Worm (Caenorhabditis elegans) whole organism, late embryonic: Measurements from ENCODE around the gene cup-14.

ENCODE experiments used
- C38D4.7 ChIP-seq: fragments of 200-800 bp; sonication (Bioruptor generic); optimal IDR thresholded peaks from 2 replicates; lab custom pipeline; 2018; ENCODE audit warnings: mild to moderate bottlenecking, missing genetic modification characterization, moderate library complexity, missing compliant biosample characterization
- K02D7.2 ChIP-seq: sonication (generic microtip); optimal IDR thresholded peaks from 2 replicates; lab custom pipeline; 2017; ENCODE audit warnings: mild to moderate bottlenecking, missing genetic modification characterization, missing compliant biosample characterization
- ceh-24 ChIP-seq: sonication (generic microtip); optimal IDR thresholded peaks from 2 replicates; lab custom pipeline; 2016; ENCODE audit warnings: mild to moderate bottlenecking, missing genetic modification characterization, missing compliant biosample characterization
- ceh-48 ChIP-seq: sonication (generic microtip); optimal IDR thresholded peaks from 2 replicates; lab custom pipeline; 2016; ENCODE audit warnings: missing genetic modification characterization, inconsistent platforms, missing compliant biosample characterization
- elt-2 ChIP-seq: sonication (generic microtip); optimal IDR thresholded peaks from 2 replicates; lab custom pipeline; 2016; ENCODE audit warnings: missing genetic modification reagents, missing genetic modification characterization, missing compliant biosample characterization
- fkh-10 ChIP-seq: fragments of 150-350 bp; optimal IDR thresholded peaks from 2 replicates; lab custom pipeline; 2014; ENCODE audit warnings: missing biosample characterization, missing genetic modification reagents, missing genetic modification characterization
- hlh-8 ChIP-seq: sonication (generic microtip); optimal IDR thresholded peaks from 2 replicates; lab custom pipeline; 2016; ENCODE audit warnings: missing genotype, missing genetic modification characterization, missing compliant biosample characterization
- nhr-11 ChIP-seq: fragments of 150-350 bp; optimal IDR thresholded peaks from 2 replicates; lab custom pipeline; 2014; ENCODE audit warnings: missing biosample characterization, missing genetic modification characterization
- pag-3 ChIP-seq: sonication (generic microtip); optimal IDR thresholded peaks from 2 replicates; lab custom pipeline; 2016; ENCODE audit warnings: missing compliant biosample characterization, missing genetic modification characterization, borderline replicate concordance
- pqm-1 ChIP-seq: sonication (generic microtip); optimal IDR thresholded peaks from 2 replicates; lab custom pipeline; 2016; ENCODE audit warnings: missing genetic modification characterization, missing compliant biosample characterization
- ref-2 ChIP-seq: sonication (generic microtip); optimal IDR thresholded peaks from 2 replicates; lab custom pipeline; 2016; ENCODE audit warnings: missing genetic modification characterization, missing compliant biosample characterization

- no peak for TF ChIP-seq ceh-48 (tag; lab: Kevin White, UChicago)
- no peak for TF ChIP-seq ref-2 (tag; lab: Kevin White, UChicago)
- no peak for TF ChIP-seq nhr-11
- TF ChIP-seq pag-3 (tag; lab: Kevin White, UChicago), result no peak
- no peak for TF ChIP-seq hlh-8 (tag; lab: Kevin White, UChicago)
- TF ChIP-seq ceh-24, result no peak
- TF ChIP-seq elt-2, result peak; percentile 25
- no peak for TF ChIP-seq K02D7.2
- TF ChIP-seq pqm-1, result no peak
- TF ChIP-seq C38D4.7 (GFP tag; lab: Kevin White, UChicago), result no peak
- no peak for TF ChIP-seq fkh-10 (GFP tag; lab: Kevin White, UChicago)
Observed at ce11 chrII:13860900-13861299, 11.1 kb downstream of the cup-14 start.
